Fruit fly (Drosophila melanogaster) whole organism, embryonic: ENCODE data around the gene CG10996.

ENCODE experiments used
- Adf1 ChIP-seq: fragments of 200-800 bp; sonication (Bioruptor generic); IDR thresholded peaks from 2 replicates; pipeline ENCODE4 v1.3.6; 2022; ENCODE audit warnings: missing biosample characterization, missing genetic modification characterization
- Atf3 ChIP-seq: fragments of 200-800 bp; sonication (Bioruptor generic); optimal IDR thresholded peaks from 3 replicates; lab custom pipeline; 2016; ENCODE audit warnings: missing biosample characterization, missing genetic modification characterization
- CG10979 ChIP-seq: fragments of 200-800 bp; sonication (Bioruptor generic); optimal IDR thresholded peaks from 2 replicates; lab custom pipeline; 2018; ENCODE audit warnings: missing biosample characterization, mild to moderate bottlenecking, missing genetic modification characterization, moderate library complexity
- CG11696 ChIP-seq: fragments of 200-800 bp; sonication (Bioruptor generic); IDR thresholded peaks from 2 replicates; pipeline ENCODE4 v1.3.6; 2022; ENCODE audit warnings: missing biosample characterization, missing genetic modification characterization
- CG15696 ChIP-seq: fragments of 200-800 bp; sonication (Bioruptor generic); optimal IDR thresholded peaks from 2 replicates; lab custom pipeline; 2019; ENCODE audit warnings: missing biosample characterization, mild to moderate bottlenecking, missing genetic modification characterization, moderate library complexity
- CG16813 ChIP-seq: fragments of 200-800 bp; sonication (Bioruptor generic); IDR thresholded peaks from 3 replicates; pipeline ENCODE4 v1.3.6; 2022; ENCODE audit warnings: missing biosample characterization, missing genetic modification characterization; ENCODE audit not compliant: partially characterized antibody
- CG17829 ChIP-seq: fragments of 200-800 bp; optimal IDR thresholded peaks from 2 replicates; lab custom pipeline; 2019; ENCODE audit warnings: missing biosample characterization, mild to moderate bottlenecking, missing genetic modification characterization, moderate library complexity
- CG18011 ChIP-seq: fragments of 200-800 bp; sonication (Bioruptor generic); optimal IDR thresholded peaks from 2 replicates; lab custom pipeline; 2017; ENCODE audit warnings: missing biosample characterization, missing genetic modification characterization, mild to moderate bottlenecking, moderate library complexity, missing genotype
- CG2199 ChIP-seq: fragments of 200-800 bp; sonication (Bioruptor generic); IDR thresholded peaks from 3 replicates; pipeline ENCODE4 v1.3.6; 2022; ENCODE audit warnings: missing biosample characterization, missing genetic modification characterization
- CG31388 ChIP-seq: fragments of 200-800 bp; sonication (Bioruptor generic); optimal IDR thresholded peaks from 2 replicates; lab custom pipeline; 2016; ENCODE audit warnings: missing biosample characterization, missing genetic modification characterization
- CG3163 ChIP-seq: fragments of 200-800 bp; sonication (Bioruptor generic); optimal IDR thresholded peaks from 3 replicates; lab custom pipeline; 2016; ENCODE audit warnings: missing biosample characterization, missing genetic modification characterization
- CG6791 ChIP-seq: fragments of 200-800 bp; sonication (Bioruptor generic); IDR thresholded peaks from 3 replicates; pipeline ENCODE4 v1.3.6; 2022; ENCODE audit warnings: missing biosample characterization, missing genetic modification characterization; ENCODE audit not compliant: partially characterized antibody
- CG8290 ChIP-seq, 3 experiments: fragments of 200-800 bp; sonication (Bioruptor generic); optimal IDR thresholded peaks; 2 replicates each; lab custom pipeline; 2016 to 2019; ENCODE audit warnings: missing biosample characterization in 3 of 3, missing genetic modification characterization in 3 of 3, mild to moderate bottlenecking in 2 of 3, moderate library complexity in 1 of 3
- CG9437 ChIP-seq: fragments of 200-800 bp; sonication (Bioruptor generic); optimal IDR thresholded peaks from 2 replicates; lab custom pipeline; 2018; ENCODE audit warnings: missing biosample characterization, mild to moderate bottlenecking, missing genetic modification characterization
- Fer3 ChIP-seq: fragments of 200-800 bp; sonication (Bioruptor generic); optimal IDR thresholded peaks from 2 replicates; lab custom pipeline; 2018; ENCODE audit warnings: missing biosample characterization, mild to moderate bottlenecking, missing genetic modification characterization, moderate library complexity
- Hr3 ChIP-seq: fragments of 200-800 bp; sonication (Bioruptor generic); optimal IDR thresholded peaks from 3 replicates; lab custom pipeline; 2016; ENCODE audit warnings: missing biosample characterization, missing genetic modification characterization
- Lhr ChIP-seq: fragments of 200-800 bp; sonication (Bioruptor generic); optimal IDR thresholded peaks from 3 replicates; lab custom pipeline; 2017; ENCODE audit warnings: mild to moderate bottlenecking, missing biosample characterization, missing genetic modification reagents, missing genetic modification characterization
- Max ChIP-seq: fragments of 200-800 bp; sonication (Bioruptor generic); optimal IDR thresholded peaks from 2 replicates; lab custom pipeline; 2016; ENCODE audit warnings: missing biosample characterization, mild to moderate bottlenecking, missing genetic modification characterization
- Nf-YB ChIP-seq: fragments of 200-800 bp; sonication (Bioruptor generic); optimal IDR thresholded peaks from 3 replicates; lab custom pipeline; 2019; ENCODE audit warnings: missing biosample characterization, mild to moderate bottlenecking, missing genetic modification characterization, moderate library complexity
- Nf-YC ChIP-seq: fragments of 200-800 bp; optimal IDR thresholded peaks from 3 replicates; lab custom pipeline; 2019; ENCODE audit warnings: missing biosample characterization, mild to moderate bottlenecking, missing genetic modification characterization, moderate library complexity
- Oaz ChIP-seq: fragments of 200-800 bp; sonication (Bioruptor generic); IDR thresholded peaks from 2 replicates; pipeline ENCODE4 v1.3.6; 2022; ENCODE audit warnings: missing biosample characterization, missing genetic modification characterization
- Oli ChIP-seq: fragments of 200-800 bp; sonication (Bioruptor generic); optimal IDR thresholded peaks from 2 replicates; lab custom pipeline; 2018; ENCODE audit warnings: missing biosample characterization, mild to moderate bottlenecking, missing genetic modification characterization, moderate library complexity
- Opbp ChIP-seq: fragments of 200-800 bp; sonication (Bioruptor generic); IDR thresholded peaks from 3 replicates; pipeline ENCODE4 v1.3.6; 2022; ENCODE audit warnings: missing biosample characterization, missing genetic modification characterization; ENCODE audit not compliant: partially characterized antibody
- Rfx ChIP-seq: fragments of 200-800 bp; sonication (Bioruptor generic); IDR thresholded peaks from 2 replicates; pipeline ENCODE4 v1.3.6; 2022; ENCODE audit warnings: missing biosample characterization, missing genetic modification characterization
- Sox100B ChIP-seq: fragments of 200-800 bp; sonication (Bioruptor generic); optimal IDR thresholded peaks from 3 replicates; lab custom pipeline; 2018; ENCODE audit warnings: missing biosample characterization, mild to moderate bottlenecking, missing genetic modification characterization
- Usf ChIP-seq: fragments of 200-800 bp; sonication (Bioruptor generic); optimal IDR thresholded peaks from 2 replicates; lab custom pipeline; 2017; ENCODE audit warnings: missing genotype, missing biosample characterization, missing genetic modification characterization
- al ChIP-seq: fragments of 200-800 bp; sonication (Bioruptor generic); IDR thresholded peaks from 2 replicates; pipeline ENCODE4 v1.3.6; 2022; ENCODE audit warnings: missing biosample characterization, missing genetic modification characterization
- bsh ChIP-seq, 2 experiments: fragments of 200-800 bp; sonication (Bioruptor generic); optimal IDR thresholded peaks; 2 replicates each; lab custom pipeline; 2017 to 2018; ENCODE audit warnings: mild to moderate bottlenecking in 2 of 2, missing biosample characterization in 2 of 2, missing genetic modification characterization in 2 of 2, moderate library complexity in 1 of 2
- cad ChIP-seq: fragments of >200 bp; optimal IDR thresholded peaks from 2 replicates; lab custom pipeline; 2017; ENCODE audit warnings: missing biosample characterization, missing genetic modification characterization
- crc ChIP-seq: fragments of 200-800 bp; sonication (Bioruptor generic); optimal IDR thresholded peaks from 2 replicates; lab custom pipeline; 2016; ENCODE audit warnings: missing biosample characterization, missing genetic modification characterization
- dati ChIP-seq: fragments of 200-800 bp; sonication (Bioruptor generic); IDR thresholded peaks from 2 replicates; pipeline ENCODE4 v1.3.6; 2022; ENCODE audit warnings: missing biosample characterization, missing genetic modification characterization
- dimm ChIP-seq: fragments of 200-800 bp; sonication (Bioruptor generic); IDR thresholded peaks from 2 replicates; pipeline ENCODE4 v1.3.6; 2022; ENCODE audit warnings: missing biosample characterization, missing genetic modification characterization
- dpn ChIP-seq, 2 experiments: fragments of 200-800 bp; sonication (Bioruptor generic); optimal IDR thresholded peaks; 3 replicates each; lab custom pipeline; 2016; ENCODE audit warnings: missing biosample characterization in 2 of 2, missing genetic modification characterization in 2 of 2
- fd3F ChIP-seq: fragments of 200-800 bp; sonication (Bioruptor generic); optimal IDR thresholded peaks from 2 replicates; lab custom pipeline; 2018; ENCODE audit warnings: missing biosample characterization, mild to moderate bottlenecking, missing genetic modification characterization, moderate library complexity
- gcm ChIP-seq: fragments of 200-800 bp; sonication (Bioruptor generic); optimal IDR thresholded peaks from 2 replicates; lab custom pipeline; 2019; ENCODE audit warnings: missing biosample characterization, mild to moderate bottlenecking, missing genetic modification characterization, moderate library complexity
- gsb ChIP-seq: fragments of 200-800 bp; sonication (Bioruptor generic); IDR thresholded peaks from 2 replicates; pipeline ENCODE4 v1.3.6; 2022; ENCODE audit warnings: missing biosample characterization, missing genetic modification characterization
- h ChIP-seq: fragments of >200 bp; optimal IDR thresholded peaks from 2 replicates; lab custom pipeline; 2017
- lola ChIP-seq, 3 experiments: fragments of >200 bp in 2 of 3; fragments of 200-800 bp in 1 of 3; sonication (Bioruptor generic) in 1 of 3; optimal IDR thresholded peaks; 2 replicates each; lab custom pipeline; 2017 to 2019; ENCODE audit warnings: missing biosample characterization in 3 of 3, missing genetic modification characterization in 3 of 3, mild to moderate bottlenecking in 1 of 3, moderate library complexity in 1 of 3
- nerfin-1 ChIP-seq: fragments of 200-800 bp; sonication (Bioruptor generic); optimal IDR thresholded peaks from 3 replicates; lab custom pipeline; 2019; ENCODE audit warnings: missing biosample characterization, mild to moderate bottlenecking, missing genetic modification characterization, moderate library complexity
- ro ChIP-seq: fragments of 200-800 bp; sonication (Bioruptor generic); IDR thresholded peaks from 2 replicates; pipeline ENCODE4 v1.3.6; 2022; ENCODE audit warnings: missing biosample characterization, missing genetic modification characterization
- sc ChIP-seq, 3 experiments: fragments of >200 bp in 2 of 3; fragments of 200-800 bp in 1 of 3; sonication (Bioruptor generic) in 1 of 3; optimal IDR thresholded peaks; 2 replicates in 2 of 3; 3 replicates in 1 of 3; lab custom pipeline; 2017; ENCODE audit warnings: mild to moderate bottlenecking in 1 of 3, missing biosample characterization in 1 of 3, missing genetic modification characterization in 1 of 3, missing genetic modification reagents in 1 of 3
- schlank ChIP-seq: fragments of 200-800 bp; sonication (Bioruptor generic); optimal IDR thresholded peaks from 2 replicates; lab custom pipeline; 2018; ENCODE audit warnings: missing biosample characterization, mild to moderate bottlenecking, missing genetic modification characterization
- sens ChIP-seq: fragments of 200-800 bp; sonication (Bioruptor generic); peaks from one replicate; lab custom pipeline; 2016; ENCODE audit warnings: missing biosample characterization, missing genetic modification characterization
- sima ChIP-seq: fragments of 200-800 bp; sonication (Bioruptor generic); optimal IDR thresholded peaks from 2 replicates; lab custom pipeline; 2016; ENCODE audit warnings: missing biosample characterization, missing genetic modification characterization
- slbo ChIP-seq: fragments of 200-800 bp; sonication (Bioruptor generic); IDR thresholded peaks from 2 replicates; pipeline ENCODE4 v1.3.6; 2022; ENCODE audit warnings: missing biosample characterization, missing genetic modification characterization
- sqz ChIP-seq: fragments of 200-800 bp; sonication (Bioruptor generic); optimal IDR thresholded peaks from 3 replicates; lab custom pipeline; 2018; ENCODE audit warnings: missing biosample characterization, mild to moderate bottlenecking, missing genetic modification characterization
- tgo ChIP-seq: fragments of 200-800 bp; sonication (Bioruptor generic); IDR thresholded peaks from 3 replicates; pipeline ENCODE4 v1.3.6; 2022; ENCODE audit warnings: missing biosample characterization, missing genetic modification characterization
- tio ChIP-seq: fragments of 200-800 bp; sonication (Bioruptor generic); optimal IDR thresholded peaks from 2 replicates; lab custom pipeline; 2017; ENCODE audit warnings: missing biosample characterization, missing genetic modification characterization, inconsistent platforms
- twi ChIP-seq: fragments of 200-800 bp; optimal IDR thresholded peaks from 2 replicates; lab custom pipeline; 2019; ENCODE audit warnings: missing biosample characterization, mild to moderate bottlenecking, missing genetic modification characterization, moderate library complexity
- unc-4 ChIP-seq: fragments of 200-800 bp; sonication (Bioruptor generic); IDR thresholded peaks from 2 replicates; pipeline ENCODE4 v1.3.6; 2022; ENCODE audit warnings: missing biosample characterization, missing genetic modification characterization; ENCODE audit not compliant: partially characterized antibody

The CG10996 gene

dm6 chrX:13845728-13846127, 48.3 kb upstream of the CG10996 start, which contains the start of gene AMPdeam (continued):
- TF ChIP-seq CG6791 (GFP tag; lab: Robert Waterston, UW) (0 out of 3 replicates have a peak, but pooled peaks have one; percentile 6), CG2199 (GFP tag; lab: Robert Waterston, UW) (no peak), Sox100B (GFP tag; lab: Kevin White, UChicago) (no peak), Oli (no peak), CG31388 (no peak), CG18011 (no peak), Fer3 (tag; lab: Kevin White, UChicago) (no peak), ro (GFP tag; lab: Robert Waterston, UW) (no peak), CG11696 (GFP tag; lab: Robert Waterston, UW) (no peak), sqz (peak; percentile 24), dpn (GFP tag; optimal IDR thresholded peaks at IDR 0.05; lab: Kevin White, UChicago) (peak; percentile 31 to 42), Rfx (GFP tag; lab: Robert Waterston, UW) (no peak), CG8290 (GFP tag; optimal IDR thresholded peaks at IDR 0.05; lab: Kevin White, UChicago) (peak; percentile 60), CG8290 (tag; optimal IDR thresholded peaks at IDR 0.05; lab: Kevin White, UChicago) (peak in 1 of 2 experiments; percentile 78), Nf-YB (no peak), h (no peak), CG10979 (tag; lab: Kevin White, UChicago) (no peak), Adf1 (GFP tag; lab: Robert Waterston, UW) (no peak), CG17829 (tag; lab: Kevin White, UChicago) (no peak), Max (no peak), Oaz (no peak), CG9437 (peak; percentile 99), dati (GFP tag; lab: Robert Waterston, UW) (no peak), Nf-YC (tag; lab: Kevin White, UChicago) (no peak), twi (tag; lab: Kevin White, UChicago) (no peak), slbo (GFP tag; lab: Robert Waterston, UW) (no peak), nerfin-1 (tag; lab: Kevin White, UChicago) (no peak), tio (GFP tag; lab: Kevin White, UChicago) (no peak), Opbp (GFP tag; lab: Robert Waterston, UW) (no peak; the same call in 1 of the 3 replicates), gcm (GFP tag; lab: Kevin White, UChicago) (no peak), Hr3 (GFP tag; lab: Kevin White, UChicago) (no peak), sima (GFP tag; lab: Kevin White, UChicago) (no peak), fd3F (GFP tag; lab: Kevin White, UChicago) (no peak), sens (GFP tag; lab: Kevin White, UChicago) (peak; percentile 69), lola (GFP tag; optimal IDR thresholded peaks at IDR 0.05; lab: Kevin White, UChicago) (no peak), Usf (GFP tag; lab: Kevin White, UChicago) (no peak), schlank (tag; lab: Kevin White, UChicago) (no peak), cad (GFP tag; lab: Kevin White, UChicago) (no peak), sc (optimal IDR thresholded peaks at IDR 0.05; lab: Kevin White, UChicago) (no peak), sc (GFP tag; optimal IDR thresholded peaks at IDR 0.05; lab: Kevin White, UChicago) (no peak), unc-4 (peak; percentile 26; the same call in 1 of the 2 replicates), gsb (GFP tag; lab: Robert Waterston, UW) (no peak), crc (GFP tag; lab: Kevin White, UChicago) (no peak), Lhr (peak; percentile 84), CG3163 (GFP tag; lab: Kevin White, UChicago) (no peak), bsh (GFP tag; optimal IDR thresholded peaks at IDR 0.05; lab: Kevin White, UChicago) (no peak), dimm (no peak), al (GFP tag; lab: Robert Waterston, UW) (no peak), tgo (GFP tag; lab: Robert Waterston, UW) (no peak), CG15696 (tag; lab: Kevin White, UChicago) (no peak), CG16813 (GFP tag; lab: Robert Waterston, UW) (no peak), Atf3 (GFP tag; lab: Kevin White, UChicago) (no peak)
